Worm (Caenorhabditis elegans): Measurements from ENCODE around the gene T25B2.2.
A peak's percentile ranks its signal among the peaks of the same experiment; 100 is the strongest.

T25B2.2 gene

ce11 chrX:6205325-6205724, 35.9 kb downstream of the T25B2.2 start:
- TF ChIP-seq snpc-4 (GFP tag; optimal IDR thresholded peaks at IDR 0.05) = no peak
- TF ChIP-seq snpc-4 (tag; optimal IDR thresholded peaks at IDR 0.05) = no peak
- TF ChIP-seq egl-18 (GFP tag; IDR thresholded peaks at IDR 0.05) = no peak
- no peak for TF ChIP-seq attf-6 (GFP tag; IDR thresholded peaks at IDR 0.05)
- TF ChIP-seq snpc-1.3 (tag; optimal IDR thresholded peaks at IDR 0.05; ENCODE audit: insufficient read depth) = no peak

- TF ChIP-seq hsf-1 (GFP tag; IDR thresholded peaks at IDR 0.05) = no peak
- no peak for TF ChIP-seq atf-7 (tag; optimal IDR thresholded peaks at IDR 0.05)
- no peak for TF ChIP-seq bed-1 (GFP tag; IDR thresholded peaks at IDR 0.05)
- no peak for TF ChIP-seq ceh-91 (GFP tag; IDR thresholded peaks at IDR 0.05)
- no peak for TF ChIP-seq madf-10 (tag; optimal IDR thresholded peaks at IDR 0.05)
- TF ChIP-seq hlh-12 (tag; optimal IDR thresholded peaks at IDR 0.05) = no peak
- TF ChIP-seq madf-3 (GFP tag; IDR thresholded peaks at IDR 0.05) = no peak
- TF ChIP-seq ztf-22 (GFP tag; optimal IDR thresholded peaks at IDR 0.05) = no peak
- no peak for TF ChIP-seq gei-17 (GFP tag; optimal IDR thresholded peaks at IDR 0.05)
- TF ChIP-seq egl-44 (GFP tag; IDR thresholded peaks at IDR 0.05) = no peak
- no peak for TF ChIP-seq K11D2.4 (GFP tag; IDR thresholded peaks at IDR 0.05)
- TF ChIP-seq ztf-3 (GFP tag; optimal IDR thresholded peaks at IDR 0.05) = no peak
- TF ChIP-seq T07F8.4 (tag; optimal IDR thresholded peaks at IDR 0.05) = no peak
- TF ChIP-seq attf-3 (GFP tag; conservative IDR thresholded peaks at IDR 0.05) = no peak
- TF ChIP-seq nhr-179 (tag; optimal IDR thresholded peaks at IDR 0.05) = no peak
- TF ChIP-seq pbrm-1 (GFP tag; IDR thresholded peaks at IDR 0.05) = no peak
Measured at ce11 chrX:6206305-6206704, 36.9 kb downstream of the T25B2.2 start, which contains the start of gene mtp-18. mtp-18 (minus strand) TSS chrX:6206405.

ce11 chrX:6207687-6208088, 38.2 kb downstream of the T25B2.2 start, which contains the start of gene T13C5.6:
T13C5.6 (minus strand) TSS chrX:6207687.
- TF ChIP-seq him-1 (tag; optimal IDR thresholded peaks at IDR 0.05) (peak; percentile 49), bed-1 (GFP tag; IDR thresholded peaks at IDR 0.05) (peak; percentile 92; the same call in 1 of the 2 replicates), ztf-26 (tag; optimal IDR thresholded peaks at IDR 0.05) (peak; percentile 80), somi-1 (GFP tag; optimal IDR thresholded peaks at IDR 0.05) (peak; percentile 90), nhr-27 (tag; optimal IDR thresholded peaks at IDR 0.05) (peak; percentile 91), lir-1 (GFP tag; conservative IDR thresholded peaks at IDR 0.05) (peak; percentile 81), B0261.1 (tag; optimal IDR thresholded peaks at IDR 0.05) (peak; percentile 92), repo-1 (tag; optimal IDR thresholded peaks at IDR 0.05) (peak; percentile 93), attf-3 (GFP tag; conservative IDR thresholded peaks at IDR 0.05) (no peak; the same call in 1 of the 2 replicates), dpl-1 (GFP tag; optimal IDR thresholded peaks at IDR 0.05) (no peak), snpc-1.3 (tag; optimal IDR thresholded peaks at IDR 0.05; ENCODE audit: insufficient read depth) (peak; percentile 81), hsf-1 (GFP tag; IDR thresholded peaks at IDR 0.05) (0 out of 2 replicates have a peak, but pooled peaks have one; percentile 22), xnd-1 (tag; optimal IDR thresholded peaks at IDR 0.05) (no peak), T07F8.4 (tag; optimal IDR thresholded peaks at IDR 0.05) (peak; percentile 83), Y56A3A.18 (GFP tag; IDR thresholded peaks at IDR 0.05) (peak; percentile 91), athp-1 (tag; optimal IDR thresholded peaks at IDR 0.05) (peak; percentile 72), K12H6.12 (tag; optimal IDR thresholded peaks at IDR 0.05) (peak; percentile 95), mcd-1 (GFP tag; IDR thresholded peaks at IDR 0.05) (peak; percentile 74), snpc-3.4 (tag; optimal IDR thresholded peaks at IDR 0.05) (peak; percentile 58), egl-18 (GFP tag; IDR thresholded peaks at IDR 0.05) (peak; percentile 65; the same call in 1 of the 2 replicates), madf-8 (GFP tag; conservative IDR thresholded peaks at IDR 0.05) (no peak), ceh-79 (tag; optimal IDR thresholded peaks at IDR 0.05) (peak; percentile 67), ztf-28 (GFP tag; IDR thresholded peaks at IDR 0.05) (0 out of 2 replicates have a peak, but pooled peaks have one; percentile 44), unc-130 (GFP tag; optimal IDR thresholded peaks at IDR 0.05) (peak; percentile 76), dox-1 (GFP tag; IDR thresholded peaks at IDR 0.05) (peak; percentile 93), ceh-91 (GFP tag; IDR thresholded peaks at IDR 0.05) (no peak), F57C9.4 (tag; optimal IDR thresholded peaks at IDR 0.05) (peak; percentile 91), lin-54 (GFP tag; optimal IDR thresholded peaks at IDR 0.05) (peak; percentile 69), ekl-4 (GFP tag; IDR thresholded peaks at IDR 0.05) (peak; percentile 87), nfya-1 (tag; optimal IDR thresholded peaks at IDR 0.05; ENCODE audit: borderline replicate concordance, insufficient read depth) (no peak), egrh-3 (GFP tag; IDR thresholded peaks at IDR 0.05) (peak; percentile 53)

All from whole organism, young adult.